Fruit fly (Drosophila melanogaster): ENCODE results near the gene comm2.

comm2 gene

dm6 chr3L:15672800-15673199, 26.9 kb downstream of the comm2 start (continued):
- TF ChIP-seq CG4707 (GFP tag; optimal IDR thresholded peaks at IDR 0.05) (no peak), jumu (GFP tag; optimal IDR thresholded peaks at IDR 0.05) (no peak), CG10979 (tag; optimal IDR thresholded peaks at IDR 0.05) (peak; percentile 69), fd3F (GFP tag; optimal IDR thresholded peaks at IDR 0.05) (no peak), jigr1 (GFP tag; IDR thresholded peaks at IDR 0.05) (no peak), CG2712 (tag; optimal IDR thresholded peaks at IDR 0.05) (peak; percentile 72), CG1602 (GFP tag; optimal IDR thresholded peaks at IDR 0.05) (peak; percentile 15), CG12071 (GFP tag; optimal IDR thresholded peaks at IDR 0.05) (no peak), grn (GFP tag; optimal IDR thresholded peaks at IDR 0.05) (no peak), CG17568 (GFP tag; optimal IDR thresholded peaks at IDR 0.05) (no peak), bab2 (GFP tag; optimal IDR thresholded peaks at IDR 0.05) (no peak), CG7745 (tag; optimal IDR thresholded peaks at IDR 0.05) (peak; percentile 3), CG3726 (GFP tag; IDR thresholded peaks at IDR 0.05) (no peak), CG14050 (GFP tag; IDR thresholded peaks at IDR 0.05) (no peak), Atf6 (GFP tag; IDR thresholded peaks at IDR 0.05) (no peak), vvl (GFP tag; IDR thresholded peaks at IDR 0.05) (no peak), CG9817 (tag; optimal IDR thresholded peaks at IDR 0.05) (no peak), CrebB (tag; optimal IDR thresholded peaks at IDR 0.05) (no peak), Lpt (GFP tag; optimal IDR thresholded peaks at IDR 0.05) (no peak), lmd (GFP tag; IDR thresholded peaks at IDR 0.05) (no peak), CG3163 (GFP tag; optimal IDR thresholded peaks at IDR 0.05) (no peak), NK7.1 (GFP tag; optimal IDR thresholded peaks at IDR 0.05) (no peak), croc (GFP tag; conservative IDR thresholded peaks at IDR 0.05) (no peak), twi (tag; optimal IDR thresholded peaks at IDR 0.05) (peak; percentile 26), stwl (tag; optimal IDR thresholded peaks at IDR 0.05) (peak; percentile 31), CG31388 (GFP tag; optimal IDR thresholded peaks at IDR 0.05) (no peak), CG15073 (GFP tag; optimal IDR thresholded peaks at IDR 0.05) (no peak), CG17802 (tag; optimal IDR thresholded peaks at IDR 0.05) (peak; percentile 12), CG15269 (tag; optimal IDR thresholded peaks at IDR 0.05) (no peak), ftz-f1 (GFP tag; optimal IDR thresholded peaks at IDR 0.05) (no peak), CG4424 (GFP tag; optimal IDR thresholded peaks at IDR 0.05) (peak; percentile 43), CG8924 (tag; optimal IDR thresholded peaks at IDR 0.05) (peak; percentile 31), Deaf1 (tag; optimal IDR thresholded peaks at IDR 0.05) (no peak), CG2889 (GFP tag; IDR thresholded peaks at IDR 0.05) (0 out of 3 replicates have a peak, but pooled peaks have one; percentile 4), amos (GFP tag; IDR thresholded peaks at IDR 0.05; ENCODE audit: partially characterized antibody) (no peak), bigmax (GFP tag; optimal IDR thresholded peaks at IDR 0.05) (no peak), ERR (GFP tag; optimal IDR thresholded peaks at IDR 0.05) (no peak), CG1603 (tag; optimal IDR thresholded peaks at IDR 0.05) (peak; percentile 29), bowl (GFP tag; IDR thresholded peaks at IDR 0.05) (no peak), CG10654 (GFP tag; optimal IDR thresholded peaks at IDR 0.05) (no peak), H2.0 (GFP tag; IDR thresholded peaks at IDR 0.05) (no peak), Dp (GFP tag; optimal IDR thresholded peaks at IDR 0.05) (no peak), ATbp (GFP tag; optimal IDR thresholded peaks at IDR 0.05) (no peak), Hr39 (optimal IDR thresholded peaks at IDR 0.05) (no peak), stc (GFP tag; IDR thresholded peaks at IDR 0.05) (no peak), CG12744 (GFP tag; optimal IDR thresholded peaks at IDR 0.05) (no peak), CG1647 (GFP tag; optimal IDR thresholded peaks at IDR 0.05) (no peak), ac (GFP tag; optimal IDR thresholded peaks at IDR 0.05) (no peak), CG7963 (GFP tag; IDR thresholded peaks at IDR 0.05; ENCODE audit: partially characterized antibody) (no peak), ab (GFP tag; optimal IDR thresholded peaks at IDR 0.05) (no peak), CG18011 (GFP tag; optimal IDR thresholded peaks at IDR 0.05) (no peak), Mes4 (GFP tag; optimal IDR thresholded peaks at IDR 0.05) (no peak), onecut (GFP tag; IDR thresholded peaks at IDR 0.05) (0 out of 2 replicates have a peak, but pooled peaks have one; percentile 11)
